Worm (Caenorhabditis elegans) whole organism, L1 larva: ENCODE results near the gene F46C5.9.
A peak's percentile ranks its signal among the peaks of the same experiment; 100 is the strongest.

ENCODE experiments used
- aly-2 ChIP-seq: fragments of 150-350 bp; optimal IDR thresholded peaks from 2 replicates; lab custom pipeline; 2014; ENCODE audit warnings: missing biosample characterization, missing genetic modification characterization
- ama-1 ChIP-seq: fragments of 150-350 bp; optimal IDR thresholded peaks from 2 replicates; lab custom pipeline; 2014
- blmp-1 ChIP-seq: fragments of 150-350 bp; optimal IDR thresholded peaks from 2 replicates; lab custom pipeline; 2014; ENCODE audit warnings: missing biosample characterization, missing genetic modification characterization
- ceh-63 ChIP-seq: fragments of 200-800 bp; sonication (Bioruptor generic); optimal IDR thresholded peaks from 2 replicates; lab custom pipeline; 2018; ENCODE audit warnings: mild to moderate bottlenecking, missing genetic modification characterization, missing compliant biosample characterization
- ceh-8 ChIP-seq: fragments of 200-800 bp; sonication (Bioruptor generic); optimal IDR thresholded peaks from 2 replicates; lab custom pipeline; 2018; ENCODE audit warnings: mild to moderate bottlenecking, missing genetic modification characterization, moderate library complexity, missing compliant biosample characterization
- ceh-82 ChIP-seq, 3 experiments: fragments of 150-350 bp in 1 of 3; sonication (generic microtip) in 2 of 3; optimal IDR thresholded peaks; 2 replicates each; lab custom pipeline; 2014 to 2017; ENCODE audit warnings: missing biosample characterization in 3 of 3, missing genetic modification characterization in 3 of 3
- ceh-88 ChIP-seq: fragments of 200-800 bp; sonication (Bioruptor generic); IDR thresholded peaks from 2 replicates; pipeline ENCODE4 v1.3.6; 2022; ENCODE audit warnings: missing genetic modification characterization, missing compliant biosample characterization
- dsc-1 ChIP-seq: sonication (generic microtip); optimal IDR thresholded peaks from 2 replicates; lab custom pipeline; 2016; ENCODE audit warnings: mild to moderate bottlenecking, missing genetic modification characterization, missing compliant biosample characterization
- efl-1 ChIP-seq, 4 experiments: fragments of 150-350 bp; optimal IDR thresholded peaks in 3 of 4; peaks in 1 of 4; 1 replicate in 1 of 4; 2 replicates in 3 of 4; lab custom pipeline; 2014; ENCODE audit warnings: missing biosample characterization in 2 of 4, missing genetic modification characterization in 2 of 4, missing genetic modification reagents in 2 of 4
- elt-2 ChIP-seq: sonication (generic microtip); optimal IDR thresholded peaks from 2 replicates; lab custom pipeline; 2016; ENCODE audit warnings: missing genetic modification characterization, mild to moderate bottlenecking, inconsistent platforms, missing compliant biosample characterization, missing genetic modification reagents
- ets-5 ChIP-seq: fragments of 200-800 bp; sonication (Bioruptor generic); IDR thresholded peaks from 2 replicates; pipeline ENCODE4 v1.3.6; 2022; ENCODE audit warnings: missing genetic modification characterization, missing compliant biosample characterization
- fkh-4 ChIP-seq: sonication (generic microtip); optimal IDR thresholded peaks from 2 replicates; lab custom pipeline; 2016; ENCODE audit warnings: missing compliant biosample characterization, missing genetic modification characterization, borderline replicate concordance
- fkh-8 ChIP-seq: sonication (generic microtip); optimal IDR thresholded peaks from 2 replicates; lab custom pipeline; 2016; ENCODE audit warnings: mild to moderate bottlenecking, missing genetic modification characterization, missing compliant biosample characterization
- fos-1 ChIP-seq: fragments of 150-350 bp; optimal IDR thresholded peaks from 2 replicates; lab custom pipeline; 2014; ENCODE audit warnings: missing biosample characterization, missing genetic modification characterization
- grh-1 ChIP-seq: fragments of 200-800 bp; sonication (Bioruptor generic); IDR thresholded peaks from 2 replicates; pipeline ENCODE4 v1.3.6; 2022; ENCODE audit warnings: missing genetic modification reagents, missing genetic modification characterization, missing compliant biosample characterization
- hlh-17 ChIP-seq: fragments of 200-800 bp; sonication (Bioruptor generic); optimal IDR thresholded peaks from 2 replicates; lab custom pipeline; 2018; ENCODE audit warnings: missing genetic modification characterization, mild to moderate bottlenecking, missing compliant biosample characterization, moderate library complexity, borderline replicate concordance
- isw-1 ChIP-seq: fragments of 200-800 bp; sonication (Bioruptor generic); IDR thresholded peaks from 2 replicates; pipeline ENCODE4 v1.3.6; 2022; ENCODE audit warnings: missing genetic modification characterization, missing compliant biosample characterization
- lin-14 ChIP-seq: fragments of 200-800 bp; sonication (Bioruptor generic); optimal IDR thresholded peaks from 2 replicates; lab custom pipeline; 2018; ENCODE audit warnings: mild to moderate bottlenecking, missing genetic modification characterization, moderate library complexity, missing compliant biosample characterization
- lin-15B ChIP-seq: fragments of 150-350 bp; sonication (generic microtip); optimal IDR thresholded peaks from 3 replicates; lab custom pipeline; 2014; ENCODE audit warnings: missing biosample characterization, missing genetic modification characterization
- lin-35 ChIP-seq, 2 experiments: fragments of 150-350 bp; optimal IDR thresholded peaks; 2 replicates each; lab custom pipeline; 2014; ENCODE audit warnings: missing biosample characterization in 2 of 2, missing genetic modification characterization in 2 of 2, missing genetic modification reagents in 2 of 2
- mef-2 ChIP-seq: fragments of 150-350 bp; optimal IDR thresholded peaks from 2 replicates; lab custom pipeline; 2014; ENCODE audit warnings: missing biosample characterization, missing genetic modification characterization
- nhr-11 ChIP-seq: fragments of 150-350 bp; optimal IDR thresholded peaks from 2 replicates; lab custom pipeline; 2014; ENCODE audit warnings: missing biosample characterization, missing genetic modification characterization
- nhr-19 ChIP-seq: fragments of 200-800 bp; sonication (Bioruptor generic); conservative IDR thresholded peaks from 2 replicates; pipeline ENCODE4 v1.3.6; 2022; ENCODE audit warnings: missing genetic modification characterization, missing compliant biosample characterization
- nhr-28 ChIP-seq: fragments of 150-350 bp; optimal IDR thresholded peaks from 2 replicates; lab custom pipeline; 2014; ENCODE audit warnings: missing biosample characterization, missing genetic modification characterization
- nhr-71 ChIP-seq: sonication (generic microtip); optimal IDR thresholded peaks from 2 replicates; lab custom pipeline; 2016; ENCODE audit warnings: mild to moderate bottlenecking, missing genetic modification characterization, moderate library complexity, missing compliant biosample characterization
- nhr-84 ChIP-seq: sonication (generic microtip); optimal IDR thresholded peaks from 2 replicates; lab custom pipeline; 2017; ENCODE audit warnings: missing biosample characterization, missing genetic modification characterization
- nhr-90 ChIP-seq: sonication (generic microtip); optimal IDR thresholded peaks from 2 replicates; lab custom pipeline; 2016; ENCODE audit warnings: mild to moderate bottlenecking, missing genetic modification characterization, missing compliant biosample characterization; ENCODE audit not compliant: poor library complexity
- pag-3 ChIP-seq: sonication (generic microtip); optimal IDR thresholded peaks from 2 replicates; lab custom pipeline; 2017; ENCODE audit warnings: missing genetic modification characterization, mild to moderate bottlenecking, missing compliant biosample characterization, antibody characterized with exemption, borderline replicate concordance; ENCODE audit not compliant: insufficient read depth
- rnt-1 ChIP-seq: sonication (generic microtip); optimal IDR thresholded peaks from 2 replicates; lab custom pipeline; 2016; ENCODE audit warnings: mild to moderate bottlenecking, missing genetic modification characterization, moderate library complexity, missing compliant biosample characterization
- skn-1 ChIP-seq: fragments of 150-350 bp; optimal IDR thresholded peaks from 2 replicates; lab custom pipeline; 2014; ENCODE audit warnings: missing biosample characterization, missing genetic modification characterization
- sox-4 ChIP-seq: sonication (generic microtip); optimal IDR thresholded peaks from 2 replicates; lab custom pipeline; 2016; ENCODE audit warnings: missing genetic modification characterization, missing compliant biosample characterization
- swsn-7 ChIP-seq: sonication (generic microtip); optimal IDR thresholded peaks from 2 replicates; lab custom pipeline; 2016; ENCODE audit warnings: missing genetic modification characterization, missing compliant biosample characterization
- tbx-2 ChIP-seq: sonication (generic microtip); optimal IDR thresholded peaks from 2 replicates; lab custom pipeline; 2016; ENCODE audit warnings: missing genetic modification characterization, missing compliant biosample characterization
- unc-86 ChIP-seq: sonication (generic microtip); optimal IDR thresholded peaks from 2 replicates; lab custom pipeline; 2016; ENCODE audit warnings: missing genetic modification characterization, missing compliant biosample characterization
- vab-15 ChIP-seq: sonication (generic microtip); optimal IDR thresholded peaks from 2 replicates; lab custom pipeline; 2017; ENCODE audit warnings: missing genotype, mild to moderate bottlenecking, missing genetic modification characterization, missing compliant biosample characterization
- xbp-1 ChIP-seq: sonication (generic microtip); optimal IDR thresholded peaks from 2 replicates; lab custom pipeline; 2016; ENCODE audit warnings: missing genetic modification characterization, missing compliant biosample characterization
- zip-4 ChIP-seq: fragments of 200-800 bp; sonication (Bioruptor generic); optimal IDR thresholded peaks from 2 replicates; lab custom pipeline; 2018; ENCODE audit warnings: mild to moderate bottlenecking, missing genetic modification characterization, moderate library complexity, missing compliant biosample characterization
- ztf-11 ChIP-seq, 2 experiments: sonication (generic microtip); optimal IDR thresholded peaks; 2 replicates each; lab custom pipeline; 2016 to 2017; ENCODE audit warnings: missing genetic modification characterization in 2 of 2, missing biosample characterization in 1 of 2, missing compliant biosample characterization in 1 of 2

The F46C5.9 gene

ce11 chrII:8784235-8784928 lies 26.1 kb downstream of the F46C5.9 start (continued):
- TF ChIP-seq aly-2 (tag; lab: Kevin White, UChicago) = no peak
- peak; percentile 19 for TF ChIP-seq nhr-90 (tag; lab: Kevin White, UChicago)
- TF ChIP-seq ets-5 = no peak
- TF ChIP-seq isw-1 (GFP tag; lab: Robert Waterston, UW) = no peak
- TF ChIP-seq ama-1 = peak; percentile 79
- no peak for TF ChIP-seq vab-15 (tag; lab: Kevin White, UChicago)
- peak in 1 of 2 experiments; percentile 26 for TF ChIP-seq lin-35 (GFP tag; optimal IDR thresholded peaks at IDR 0.05; lab: Kevin White, UChicago)
- TF ChIP-seq tbx-2 (tag; lab: Kevin White, UChicago) = no peak
- TF ChIP-seq skn-1 (tag; lab: Kevin White, UChicago) = peak; percentile 8
- TF ChIP-seq nhr-11 (tag; lab: Kevin White, UChicago) = no peak
- peak; percentile 7 for TF ChIP-seq swsn-7 (tag; lab: Kevin White, UChicago)
- no peak for TF ChIP-seq blmp-1 (tag; lab: Kevin White, UChicago)
- TF ChIP-seq lin-15B (tag; lab: Kevin White, UChicago) = no peak
- TF ChIP-seq ceh-8 = peak; percentile 10
- TF ChIP-seq ceh-88 (GFP tag; lab: Robert Waterston, UW) = no peak
- no peak for TF ChIP-seq nhr-28
- TF ChIP-seq sox-4 (tag; lab: Kevin White, UChicago) = no peak
- TF ChIP-seq fkh-4 (tag; lab: Kevin White, UChicago) = peak; percentile 78
- peak in 1 of 3 experiments; percentile 41 for TF ChIP-seq ceh-82 (tag; optimal IDR thresholded peaks at IDR 0.05; lab: Kevin White, UChicago)
- no peak for TF ChIP-seq grh-1 (GFP tag; lab: Robert Waterston, UW)
- peak; percentile 32 for TF ChIP-seq fkh-8
- TF ChIP-seq mef-2 (tag; lab: Kevin White, UChicago) = no peak
- peak; percentile 3 for TF ChIP-seq xbp-1 (tag; lab: Kevin White, UChicago)
- peak; percentile 24 for TF ChIP-seq fos-1 (tag; lab: Kevin White, UChicago)
- TF ChIP-seq ceh-63 (GFP tag; lab: Kevin White, UChicago) = no peak
- TF ChIP-seq nhr-19 (GFP tag; lab: Robert Waterston, UW) = no peak
- no peak for TF ChIP-seq hlh-17 (GFP tag; lab: Kevin White, UChicago)
- TF ChIP-seq rnt-1 = peak; percentile 12
- TF ChIP-seq unc-86 (tag; lab: Kevin White, UChicago) = peak; percentile 30
- TF ChIP-seq nhr-84 (tag; lab: Kevin White, UChicago) = no peak
- TF ChIP-seq zip-4 (GFP tag; lab: Kevin White, UChicago) = no peak
- TF ChIP-seq efl-1 (optimal IDR thresholded peaks at IDR 0.05; lab: Kevin White, UChicago) = peak; percentile 28 to 57
- TF ChIP-seq efl-1 (GFP tag; optimal IDR thresholded peaks at IDR 0.05 in 1 of 2; lab: Kevin White, UChicago) = no peak

ce11 chrII:8783451-8783967 lies 27.0 kb downstream of the F46C5.9 start, which contains the start of gene sgn-1:
TSS of gene sgn-1 (minus strand) at chrII:8783670.
- TF ChIP-seq pag-3 (tag; lab: Kevin White, UChicago) (peak; percentile 17), elt-2 (no peak), lin-14 (GFP tag; lab: Kevin White, UChicago) (peak; percentile 39), rnt-1 (peak; percentile 58), skn-1 (tag; lab: Kevin White, UChicago) (no peak), dsc-1 (tag; lab: Kevin White, UChicago) (peak; percentile 24), ztf-11 (tag; optimal IDR thresholded peaks at IDR 0.05; lab: Kevin White, UChicago) (no peak), nhr-71 (tag; lab: Kevin White, UChicago) (peak; percentile 14)
